Worm (Caenorhabditis elegans): ENCODE measurements around the gene ugt-9.

ugt-9 gene

DNA sequence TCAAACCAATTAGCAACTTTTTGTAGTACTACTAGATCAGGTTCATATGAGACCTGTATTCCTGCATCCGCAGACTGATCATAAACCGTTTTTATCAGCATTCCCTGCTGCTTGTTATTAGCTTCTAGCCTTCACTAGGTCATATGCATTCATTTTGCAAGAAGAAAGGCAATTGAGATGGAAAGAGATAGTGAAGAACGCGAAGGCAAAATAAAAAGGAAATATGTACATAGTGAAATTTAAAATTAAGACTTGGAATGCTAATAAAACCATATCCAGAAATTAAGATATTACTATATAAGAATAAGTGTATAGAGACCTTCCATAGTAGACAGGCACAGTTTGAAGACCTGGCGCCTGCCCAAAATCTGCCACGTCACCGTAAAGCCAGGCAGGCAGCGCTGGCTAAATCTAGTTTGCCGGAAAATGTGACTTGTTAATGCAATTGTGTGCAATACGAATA lies 24.9 kb downstream of the ugt-9 start, which contains the start of the genes C02E7.8 and srh-23:
TSS of gene C02E7.8 (minus strand) at position 101 of the 463 bp plus-strand sequence.
TSS of gene srh-23 (plus strand) at position 413 of the 463 bp plus-strand sequence.
- no peak for TF ChIP-seq unc-62 (GFP tag; optimal IDR thresholded peaks at IDR 0.05)

DNA sequence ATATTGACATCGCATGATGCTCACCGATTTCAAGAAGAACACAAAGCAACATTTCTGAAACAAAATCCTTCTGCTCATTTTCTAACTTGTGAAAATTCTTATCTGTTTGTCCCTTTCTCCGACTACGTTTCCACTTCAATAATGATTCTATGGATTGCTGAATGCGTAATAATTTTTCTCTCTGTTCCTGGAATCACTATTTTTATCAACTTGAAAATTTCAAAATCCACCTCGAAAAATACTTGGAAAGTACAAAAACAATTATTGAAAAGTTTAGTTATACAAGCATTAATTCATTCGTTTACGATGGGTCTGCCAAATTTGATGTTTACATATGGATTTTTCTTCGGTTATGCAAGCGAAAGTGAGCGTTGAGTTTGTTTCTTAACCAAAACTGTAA lies 26.2 kb downstream of the ugt-9 start, which contains the start of gene srh-22:
TSS of gene srh-22 (plus strand) at position 301 of the 400 bp plus-strand sequence.
- no peak for TF ChIP-seq unc-62 (GFP tag; optimal IDR thresholded peaks at IDR 0.05)

DNA sequence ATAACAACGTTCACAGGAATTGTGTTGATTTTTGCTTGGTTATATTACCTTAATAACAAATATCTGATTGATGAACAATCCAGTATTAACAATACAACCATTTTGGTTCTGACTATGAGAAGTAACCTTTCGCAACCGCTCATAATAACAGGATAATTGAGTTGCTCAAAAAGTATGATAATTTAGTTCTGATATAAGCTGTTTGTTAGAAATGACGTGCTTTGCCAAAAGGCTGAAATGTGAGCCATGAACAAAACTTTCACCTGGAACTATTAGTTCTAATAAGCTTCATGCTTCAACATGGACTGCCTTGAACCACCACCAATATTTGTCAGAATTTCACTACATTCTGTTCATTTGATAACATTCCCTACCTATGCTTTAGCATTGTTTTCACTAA lies 28.8 kb downstream of the ugt-9 start, which contains the start of gene srh-20:
TSS of gene srh-20 (plus strand) at position 301 of the 400 bp plus-strand sequence.
- no peak for TF ChIP-seq unc-62 (GFP tag; optimal IDR thresholded peaks at IDR 0.05)

DNA sequence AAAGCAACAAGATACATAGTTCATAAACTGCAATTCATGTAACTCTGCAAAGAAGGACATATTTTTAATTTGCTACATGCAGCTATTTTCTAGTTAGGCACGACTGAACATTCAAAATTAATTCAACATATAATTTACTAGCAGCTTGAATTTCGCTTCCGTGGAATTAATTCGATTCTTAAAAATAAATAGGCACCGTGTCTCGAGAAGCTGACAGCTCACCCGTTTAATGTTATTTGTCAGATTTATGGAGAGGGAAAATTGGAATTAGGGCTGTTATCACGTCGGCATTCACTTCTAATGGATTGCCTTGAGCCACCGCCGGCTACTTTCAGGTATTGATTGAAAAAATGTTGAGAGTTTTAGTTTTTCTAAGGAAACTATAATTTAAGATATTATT lies 30.5 kb downstream of the ugt-9 start, which contains the start of gene srh-21:
TSS of gene srh-21 (plus strand) at position 301 of the 400 bp plus-strand sequence.
- no peak for TF ChIP-seq unc-62 (GFP tag; optimal IDR thresholded peaks at IDR 0.05)

DNA sequence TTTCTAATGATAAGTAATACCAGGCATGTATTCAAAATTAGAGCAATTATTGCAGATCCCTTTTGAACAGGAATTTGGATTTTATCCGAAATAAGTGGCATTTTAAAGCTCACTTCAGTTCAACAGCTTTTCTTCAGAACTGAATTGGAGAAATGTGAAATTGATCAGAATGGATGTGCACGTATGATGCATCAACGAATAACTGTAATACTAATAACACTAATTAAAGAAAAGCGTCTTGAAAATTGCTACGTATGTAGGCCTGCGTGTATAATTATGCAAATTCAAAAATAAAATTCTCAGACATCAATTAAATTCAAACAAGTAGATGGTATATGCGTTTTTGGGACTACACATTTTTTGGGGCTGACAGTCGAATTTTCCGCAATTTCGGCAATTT lies 34.0 kb downstream of the ugt-9 start, which contains the start of gene str-205:
TSS of gene str-205 (minus strand) at position 101 of the 400 bp plus-strand sequence.
- no peak for TF ChIP-seq unc-62 (GFP tag; optimal IDR thresholded peaks at IDR 0.05)

DNA sequence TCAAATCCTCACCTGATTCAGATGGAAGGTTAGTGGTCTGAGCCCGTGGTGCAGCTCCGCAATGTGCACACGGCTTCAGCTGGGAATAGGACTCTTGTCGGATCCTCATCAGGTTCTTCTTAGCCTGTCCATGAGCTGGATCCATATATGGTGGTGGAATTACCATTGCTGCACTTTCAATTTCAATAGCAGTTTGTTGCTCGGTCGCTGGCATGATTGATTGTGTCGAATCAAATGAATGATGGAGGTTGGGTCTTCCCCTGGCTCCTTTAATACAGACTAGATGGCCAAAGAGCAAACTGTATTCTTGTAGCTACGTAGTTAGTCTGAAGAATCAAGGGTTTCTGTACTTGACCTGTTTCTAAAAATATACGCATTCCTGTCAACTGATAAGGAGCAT lies 37.0 kb downstream of the ugt-9 start, which contains the start of gene C02E7.10:
TSS of gene C02E7.10 (minus strand) at position 232 of the 400 bp plus-strand sequence.
- no peak for TF ChIP-seq unc-62 (GFP tag; optimal IDR thresholded peaks at IDR 0.05)

DNA sequence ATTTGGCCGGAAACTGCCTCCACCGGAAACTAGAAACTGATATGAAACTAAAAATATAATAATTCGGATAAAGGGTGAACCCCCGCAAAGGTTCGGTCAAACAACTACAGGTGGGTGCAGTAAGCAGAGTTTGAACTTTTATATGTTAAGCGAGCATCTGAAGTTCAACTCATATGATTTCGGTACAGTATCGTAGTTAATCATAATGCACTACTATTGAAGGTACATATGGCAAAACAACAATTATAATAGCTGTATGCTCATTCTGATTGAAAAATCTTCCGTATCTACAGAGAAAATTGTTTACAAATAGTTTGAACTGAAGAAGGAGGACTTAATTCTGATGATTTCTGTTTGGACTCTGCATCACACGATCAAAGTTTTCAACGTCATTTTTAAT lies 37.4 kb downstream of the ugt-9 start:
- TF ChIP-seq unc-62 (GFP tag; optimal IDR thresholded peaks at IDR 0.05), result no peak

DNA sequence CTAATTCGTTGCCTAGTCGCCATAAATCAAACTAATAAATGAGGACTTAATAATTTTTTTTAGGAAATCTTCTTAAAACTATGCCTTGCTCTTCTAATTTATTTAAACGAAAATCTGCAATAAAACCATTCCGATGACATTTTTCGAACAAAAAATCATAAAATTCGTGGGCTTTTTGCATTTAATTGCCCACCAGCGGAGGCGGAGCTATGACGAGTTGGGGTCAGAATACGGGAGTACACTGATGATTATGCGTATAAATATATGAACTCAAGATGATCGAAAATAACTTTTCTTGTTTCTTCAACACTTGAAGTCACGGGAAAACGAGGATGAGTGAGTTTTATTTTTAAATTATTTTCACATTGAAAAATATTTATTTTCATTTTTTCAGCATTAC lies 38.6 kb downstream of the ugt-9 start, which contains the start of gene catp-2:
TSS of gene catp-2 (plus strand) at position 301 of the 400 bp plus-strand sequence.
- no peak for TF ChIP-seq unc-62 (GFP tag; optimal IDR thresholded peaks at IDR 0.05)

DNA sequence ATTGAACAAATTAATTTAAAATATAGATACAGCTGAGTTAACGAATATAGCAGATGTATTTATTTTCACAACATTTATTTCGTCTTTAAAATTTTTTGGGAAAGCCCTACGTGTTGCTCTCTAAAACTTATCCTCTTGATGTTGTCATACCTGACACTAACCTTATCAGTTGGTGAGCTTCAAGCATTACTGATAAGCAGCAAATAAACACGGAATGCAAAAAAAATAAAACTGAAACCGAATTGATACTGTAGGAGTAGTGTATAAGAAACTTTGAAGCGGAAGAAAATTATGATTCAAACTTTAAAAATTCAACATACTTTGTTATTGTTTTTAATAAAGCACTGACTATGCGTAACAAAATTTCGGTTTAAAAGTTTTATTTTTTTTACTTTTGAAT lies 39.2 kb downstream of the ugt-9 start:
- no peak for TF ChIP-seq unc-62 (GFP tag; optimal IDR thresholded peaks at IDR 0.05)

DNA sequence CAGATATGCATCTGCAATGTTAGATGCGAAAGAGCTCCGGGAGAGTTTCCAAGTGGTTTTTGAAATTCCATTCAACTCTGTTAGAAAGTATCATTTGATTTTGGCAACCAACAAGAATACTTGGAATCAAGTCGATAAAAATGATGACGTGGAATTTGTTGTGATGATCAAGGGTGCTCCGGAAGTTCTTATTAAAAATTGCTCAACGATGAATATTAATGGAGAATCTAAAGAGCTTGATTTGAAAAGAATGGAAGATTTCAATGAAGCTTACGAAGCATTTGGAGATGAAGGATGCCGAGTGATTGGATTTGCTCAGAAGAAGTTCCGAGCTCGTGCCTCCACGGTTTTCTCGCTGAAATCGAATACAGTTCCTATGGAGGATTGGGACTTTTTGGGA lies 41.5 kb downstream of the ugt-9 start:
- no peak for TF ChIP-seq unc-62 (GFP tag; optimal IDR thresholded peaks at IDR 0.05)

DNA sequence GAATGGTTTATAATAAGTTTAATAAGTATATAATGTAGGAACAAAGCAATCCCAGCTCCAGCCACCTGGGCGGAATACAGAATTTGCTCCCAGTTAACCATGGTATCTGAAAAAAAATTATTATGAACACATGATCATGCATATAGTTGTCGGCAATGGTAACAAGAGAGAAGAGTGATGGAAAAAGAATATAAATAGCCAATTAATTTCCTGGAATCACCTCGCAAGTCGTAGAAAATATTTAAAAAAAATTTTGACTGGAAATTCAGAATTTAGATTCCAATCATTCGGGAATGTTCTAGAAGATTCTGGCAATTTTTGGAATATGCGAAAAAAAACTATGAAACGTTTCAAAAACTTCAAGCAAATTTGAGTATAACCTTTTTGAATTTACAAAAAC lies 48.4 kb downstream of the ugt-9 start, which contains the start of gene str-211:
TSS of gene str-211 (minus strand) at position 101 of the 400 bp plus-strand sequence.
- no peak for TF ChIP-seq unc-62 (GFP tag; optimal IDR thresholded peaks at IDR 0.05)

Data from whole organism, dauer.